Fruit fly (Drosophila melanogaster): Measurements from ENCODE around the gene Hcf.

DNA sequence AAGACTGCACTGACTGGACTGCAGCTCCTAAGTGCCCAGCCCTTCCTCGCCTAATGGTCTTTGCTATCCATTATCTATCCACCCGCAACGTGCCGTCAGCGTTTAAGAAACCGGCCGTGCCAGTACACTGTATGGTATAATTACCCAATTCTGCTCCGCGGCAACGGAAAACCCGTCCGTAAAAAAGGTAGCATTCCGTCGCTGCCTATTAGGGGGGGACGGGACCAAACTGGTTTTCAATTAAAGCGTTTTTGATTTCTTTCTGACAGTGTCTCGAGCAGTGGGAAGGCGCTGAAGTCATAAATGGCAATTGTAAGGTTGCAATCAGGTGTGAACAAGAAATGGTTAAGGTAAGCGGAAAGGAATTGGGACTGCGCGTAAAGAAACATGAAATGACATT lies 20.7 kb downstream of the Hcf start:
- no peak for TF ChIP-seq pan (optimal IDR thresholded peaks at IDR 0.05)
- TF ChIP-seq foxo (GFP tag; optimal IDR thresholded peaks at IDR 0.05) = no peak
- TF ChIP-seq h (GFP tag; optimal IDR thresholded peaks at IDR 0.05) = no peak
- TF ChIP-seq psq (GFP tag; optimal IDR thresholded peaks at IDR 0.05) = no peak
- TF ChIP-seq Dfd (GFP tag; optimal IDR thresholded peaks at IDR 0.05) = no peak
